Worm (Caenorhabditis elegans) whole organism, early embryonic: ENCODE measurements around the gene clx-1.

Source experiments
- B0310.2 ChIP-seq: sonication (generic microtip); optimal IDR thresholded peaks from 2 replicates; lab custom pipeline; 2016; ENCODE audit warnings: mild to moderate bottlenecking, missing genetic modification characterization, missing compliant biosample characterization
- F13C5.2 ChIP-seq: sonication (generic microtip); optimal IDR thresholded peaks from 2 replicates; lab custom pipeline; 2017; ENCODE audit warnings: mild to moderate bottlenecking, missing genetic modification characterization, inconsistent platforms, missing compliant biosample characterization
- aly-1 ChIP-seq: sonication (generic microtip); optimal IDR thresholded peaks from 2 replicates; lab custom pipeline; 2016; ENCODE audit warnings: missing genetic modification characterization, missing compliant biosample characterization
- ama-1 ChIP-seq: fragments of 150-350 bp; optimal IDR thresholded peaks from 2 replicates; lab custom pipeline; 2014
- ceh-13 ChIP-seq: fragments of 200-800 bp; sonication (Bioruptor generic); optimal IDR thresholded peaks from 2 replicates; lab custom pipeline; 2018; ENCODE audit warnings: mild to moderate bottlenecking, missing genetic modification characterization, missing compliant biosample characterization
- ceh-36 ChIP-seq: sonication (generic microtip); optimal IDR thresholded peaks from 2 replicates; lab custom pipeline; 2016; ENCODE audit warnings: missing genetic modification characterization, inconsistent platforms, missing compliant biosample characterization
- ets-7 ChIP-seq: sonication (generic microtip); optimal IDR thresholded peaks from 2 replicates; lab custom pipeline; 2016; ENCODE audit warnings: missing genotype, missing genetic modification characterization, missing compliant biosample characterization
- flt-1 ChIP-seq: fragments of 200-800 bp; sonication (Bioruptor generic); IDR thresholded peaks from 2 replicates; pipeline ENCODE4 v1.3.6; 2022; ENCODE audit warnings: missing genetic modification characterization, missing compliant biosample characterization
- hmbx-1 ChIP-seq: sonication (generic microtip); optimal IDR thresholded peaks from 2 replicates; lab custom pipeline; 2016; ENCODE audit warnings: mild to moderate bottlenecking, missing genetic modification characterization, missing compliant biosample characterization
- hmg-4 ChIP-seq: fragments of 200-800 bp; sonication (Bioruptor generic); optimal IDR thresholded peaks from 2 replicates; lab custom pipeline; 2018; ENCODE audit warnings: mild to moderate bottlenecking, missing genetic modification characterization, missing compliant biosample characterization
- hnd-1 ChIP-seq: sonication (generic microtip); optimal IDR thresholded peaks from 2 replicates; lab custom pipeline; 2016; ENCODE audit warnings: missing genetic modification characterization, missing compliant biosample characterization
- pes-1 ChIP-seq: fragments of 200-800 bp; sonication (Bioruptor generic); IDR thresholded peaks from 2 replicates; pipeline ENCODE4 v1.3.6; 2022; ENCODE audit warnings: missing genetic modification reagents, missing genetic modification characterization, missing compliant biosample characterization
- scrt-1 ChIP-seq: fragments of 200-800 bp; sonication (Bioruptor generic); IDR thresholded peaks from 2 replicates; pipeline ENCODE4 v1.3.6; 2022; ENCODE audit warnings: missing genetic modification characterization, missing compliant biosample characterization
- sea-1 ChIP-seq: fragments of 200-800 bp; sonication (Bioruptor generic); conservative IDR thresholded peaks from 2 replicates; pipeline ENCODE4 v1.3.6; 2022; ENCODE audit warnings: missing genetic modification characterization, missing compliant biosample characterization
- tbx-11 ChIP-seq: fragments of 200-800 bp; sonication (Bioruptor generic); IDR thresholded peaks from 2 replicates; pipeline ENCODE4 v1.3.6; 2022; ENCODE audit warnings: missing genetic modification characterization, missing compliant biosample characterization
- tbx-37 ChIP-seq: fragments of 200-800 bp; sonication (Bioruptor generic); conservative IDR thresholded peaks from 2 replicates; pipeline ENCODE4 v1.3.6; 2022; ENCODE audit warnings: missing genetic modification reagents, missing genetic modification characterization, missing compliant biosample characterization
- tra-4 ChIP-seq: sonication (generic microtip); optimal IDR thresholded peaks from 2 replicates; lab custom pipeline; 2017; ENCODE audit warnings: missing genetic modification characterization, missing compliant biosample characterization

clx-1 gene

DNA sequence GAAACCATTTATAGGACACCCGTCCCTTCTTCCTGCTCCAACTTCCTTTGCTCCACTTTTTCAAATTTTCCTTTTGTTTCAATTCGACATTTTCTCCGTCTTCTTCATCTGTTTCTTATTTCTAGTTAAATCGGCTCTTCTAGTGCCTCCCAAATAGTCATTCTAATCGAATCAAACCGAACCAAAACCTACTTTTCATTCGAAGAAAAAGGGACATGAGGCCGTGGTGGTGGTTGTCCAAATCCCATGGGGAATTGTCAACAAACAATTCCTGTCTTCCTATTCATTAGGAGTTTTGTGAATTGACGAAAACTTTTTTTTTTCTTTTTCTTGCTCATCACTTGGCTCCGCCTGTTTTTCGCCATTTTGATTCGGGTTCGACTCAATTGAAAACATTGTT lies 2.2 kb downstream of the clx-1 start:
- TF ChIP-seq sea-1 (GFP tag; lab: Robert Waterston, UW), result no peak
- no peak for TF ChIP-seq hmg-4
- no peak for TF ChIP-seq ama-1 (lab: Kevin White, UChicago)
- TF ChIP-seq tbx-11, result no peak
- TF ChIP-seq ets-7 (tag; lab: Kevin White, UChicago), result no peak
- no peak for TF ChIP-seq aly-1 (tag; lab: Kevin White, UChicago)
- TF ChIP-seq scrt-1 (GFP tag; lab: Robert Waterston, UW), result no peak
- TF ChIP-seq tra-4, result no peak
- no peak for TF ChIP-seq ceh-13 (GFP tag; lab: Kevin White, UChicago)
- TF ChIP-seq F13C5.2 (tag; lab: Kevin White, UChicago), result no peak
- no peak for TF ChIP-seq ceh-36 (tag; lab: Kevin White, UChicago)
- TF ChIP-seq B0310.2 (tag; lab: Kevin White, UChicago), result no peak
- TF ChIP-seq hnd-1 (tag; lab: Kevin White, UChicago), result no peak
- TF ChIP-seq tbx-37 (GFP tag; lab: Robert Waterston, UW), result no peak
- no peak for TF ChIP-seq pes-1
- no peak for TF ChIP-seq hmbx-1 (tag; lab: Kevin White, UChicago)
- TF ChIP-seq flt-1 (GFP tag; lab: Robert Waterston, UW), result no peak

DNA sequence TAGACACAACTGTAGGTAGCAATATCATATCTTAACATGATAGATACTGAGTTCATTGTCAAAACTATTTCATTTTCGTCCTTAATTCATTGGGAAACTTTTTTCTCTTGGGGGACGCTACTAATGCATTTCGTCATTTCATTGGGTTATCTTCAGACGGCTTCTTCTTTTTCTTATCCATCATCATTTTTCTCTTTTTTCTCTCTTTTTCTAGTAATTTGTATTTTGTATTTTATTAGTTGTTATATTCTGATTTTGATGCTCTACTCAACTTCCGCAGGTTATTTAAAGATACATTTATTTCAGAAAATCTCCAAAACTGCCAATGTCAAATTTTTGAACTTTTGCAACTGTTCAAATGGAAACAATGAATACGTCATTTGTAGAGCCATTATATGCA lies 9.1 kb downstream of the clx-1 start, which contains the start of gene npr-35:
Gene npr-35 (plus strand): TSS at position 301 of the 400 bp plus-strand sequence.
- no peak for TF ChIP-seq sea-1 (GFP tag; lab: Robert Waterston, UW)
- TF ChIP-seq pes-1, result no peak
- no peak for TF ChIP-seq ceh-13 (GFP tag; lab: Kevin White, UChicago)
- TF ChIP-seq hmg-4, result no peak
- TF ChIP-seq hmbx-1 (tag; lab: Kevin White, UChicago), result no peak
- TF ChIP-seq tbx-37 (GFP tag; lab: Robert Waterston, UW), result no peak
- no peak for TF ChIP-seq ceh-36 (tag; lab: Kevin White, UChicago)
- no peak for TF ChIP-seq tbx-11
- TF ChIP-seq tra-4, result no peak
- no peak for TF ChIP-seq scrt-1 (GFP tag; lab: Robert Waterston, UW)
- TF ChIP-seq F13C5.2 (tag; lab: Kevin White, UChicago), result no peak
- no peak for TF ChIP-seq hnd-1 (tag; lab: Kevin White, UChicago)
- no peak for TF ChIP-seq ama-1 (lab: Kevin White, UChicago)
- TF ChIP-seq flt-1 (GFP tag; lab: Robert Waterston, UW), result no peak
- no peak for TF ChIP-seq B0310.2 (tag; lab: Kevin White, UChicago)
- no peak for TF ChIP-seq ets-7 (tag; lab: Kevin White, UChicago)
- no peak for TF ChIP-seq aly-1 (tag; lab: Kevin White, UChicago)

DNA sequence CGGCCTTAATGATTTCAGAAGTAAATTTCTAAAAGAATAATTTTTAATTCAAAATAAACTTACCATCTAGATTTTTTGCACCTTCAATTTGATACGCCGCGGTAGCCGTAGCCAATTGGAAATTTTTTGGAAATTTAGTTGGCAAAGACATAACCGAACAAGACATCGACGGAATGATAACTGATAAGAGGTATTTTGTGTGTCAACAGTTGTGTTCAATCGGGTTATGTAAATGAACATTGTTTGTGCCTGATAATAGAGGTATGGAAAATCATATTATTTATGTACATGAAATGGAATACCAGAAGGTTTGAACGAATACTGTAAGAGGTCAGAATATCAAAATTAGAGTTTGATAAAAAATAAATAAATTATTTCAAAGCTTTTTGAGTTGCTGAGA lies 13.4 kb downstream of the clx-1 start, which contains the start of gene klo-1:
Gene klo-1 (minus strand): TSS at position 388 of the 400 bp plus-strand sequence.
- TF ChIP-seq hmg-4 (no peak), tbx-11 (no peak), tra-4 (no peak), ceh-36 (tag; lab: Kevin White, UChicago) (no peak), ets-7 (tag; lab: Kevin White, UChicago) (no peak), sea-1 (GFP tag; lab: Robert Waterston, UW) (no peak), pes-1 (no peak), F13C5.2 (tag; lab: Kevin White, UChicago) (no peak), tbx-37 (GFP tag; lab: Robert Waterston, UW) (no peak), B0310.2 (tag; lab: Kevin White, UChicago) (no peak), hnd-1 (tag; lab: Kevin White, UChicago) (no peak)

DNA sequence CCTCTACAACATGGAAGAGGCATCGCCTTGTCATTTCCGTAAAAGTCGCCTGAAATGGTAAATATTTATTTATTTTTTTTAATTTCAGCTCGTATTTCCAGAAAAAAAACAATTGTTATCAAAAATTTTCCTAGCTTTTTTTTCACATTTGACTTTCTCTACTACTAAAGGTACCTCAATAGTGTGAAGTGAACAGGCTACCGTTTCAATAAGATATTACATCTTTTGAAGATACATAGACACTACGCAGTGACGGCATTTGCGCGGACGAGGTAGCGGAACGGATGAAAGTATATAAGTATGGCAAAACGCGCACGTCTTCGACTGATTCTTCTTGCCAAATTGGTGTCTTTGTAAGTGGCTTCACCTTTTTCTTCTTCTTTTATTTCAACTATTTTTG lies 18.7 kb downstream of the clx-1 start, which contains the start of gene col-14:
Gene col-14 (plus strand): TSS at position 301 of the 400 bp plus-strand sequence.
- no peak for TF ChIP-seq flt-1 (GFP tag; lab: Robert Waterston, UW)
- TF ChIP-seq tbx-37 (GFP tag; lab: Robert Waterston, UW), result no peak
- TF ChIP-seq ama-1 (lab: Kevin White, UChicago), result no peak
- TF ChIP-seq ceh-13 (GFP tag; lab: Kevin White, UChicago), result no peak
- TF ChIP-seq hnd-1 (tag; lab: Kevin White, UChicago), result no peak

DNA sequence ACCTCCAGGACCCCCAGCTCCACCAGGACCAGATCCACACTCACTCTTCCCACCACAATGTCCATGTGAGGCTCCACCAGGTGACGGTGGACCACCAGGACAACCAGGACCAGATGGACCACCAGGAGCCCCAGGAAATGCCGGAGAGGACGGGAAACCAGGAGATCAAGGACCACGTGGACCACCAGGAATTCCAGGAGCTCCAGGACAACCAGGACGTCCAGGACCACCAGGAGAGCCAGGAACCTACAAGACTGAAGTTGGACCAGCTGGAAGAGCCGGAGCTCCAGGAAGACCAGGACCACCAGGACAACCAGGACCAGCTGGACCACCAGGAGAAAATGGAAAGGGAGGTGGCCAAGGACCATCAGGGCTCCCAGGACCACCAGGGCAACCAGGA lies 19.7 kb downstream of the clx-1 start:
- TF ChIP-seq scrt-1 (GFP tag; lab: Robert Waterston, UW) (no peak), ceh-13 (GFP tag; lab: Kevin White, UChicago) (no peak), tbx-11 (no peak), ets-7 (tag; lab: Kevin White, UChicago) (no peak), hnd-1 (tag; lab: Kevin White, UChicago) (no peak)

DNA sequence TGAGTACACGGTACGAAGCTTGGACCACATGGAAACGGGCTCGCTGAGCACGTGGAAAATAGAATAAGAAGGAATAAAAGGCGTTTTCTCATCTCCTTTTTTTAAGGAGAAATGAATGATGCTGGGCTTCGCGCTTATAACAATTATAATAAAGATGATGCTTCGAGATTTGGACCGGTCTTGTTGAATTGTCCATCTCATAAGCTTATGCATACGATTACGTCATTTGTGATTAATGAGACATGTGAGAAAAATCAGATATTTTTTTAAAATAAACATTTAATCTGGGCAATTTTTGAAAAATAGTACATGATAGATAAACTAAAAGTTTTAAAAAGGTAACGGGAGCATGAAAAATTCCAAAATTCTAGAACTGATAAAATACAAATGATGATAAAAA lies 22.8 kb downstream of the clx-1 start, which contains the start of gene C46A5.4:
Gene C46A5.4 (minus strand): TSS at position 101 of the 400 bp plus-strand sequence.
- no peak for TF ChIP-seq tbx-11
- no peak for TF ChIP-seq hnd-1 (tag; lab: Kevin White, UChicago)

DNA sequence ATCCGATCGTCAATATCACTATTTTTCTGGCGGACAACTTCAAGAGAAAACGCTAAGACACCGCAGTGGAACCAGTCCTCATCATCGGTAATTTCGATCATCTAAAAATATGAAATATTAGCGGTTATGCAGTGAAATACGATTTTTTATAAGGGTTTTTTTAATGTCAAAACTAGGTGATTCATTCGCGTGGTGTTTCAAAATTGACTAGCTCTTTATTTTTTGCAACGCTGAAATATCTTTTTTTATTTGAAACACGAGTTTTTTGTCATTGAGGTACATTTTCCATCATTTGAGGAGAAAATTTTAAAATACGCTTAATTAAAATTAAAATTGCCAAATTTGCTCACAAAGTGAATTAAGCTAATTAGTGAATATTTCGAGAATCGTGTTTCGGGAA lies 25.1 kb downstream of the clx-1 start, which contains the start of gene dsb-3:
Gene dsb-3 (minus strand): TSS at position 101 of the 400 bp plus-strand sequence.
- TF ChIP-seq hnd-1 (tag; lab: Kevin White, UChicago) (no peak), ets-7 (tag; lab: Kevin White, UChicago) (no peak), tra-4 (no peak), ceh-13 (GFP tag; lab: Kevin White, UChicago) (no peak), hmg-4 (no peak)

DNA sequence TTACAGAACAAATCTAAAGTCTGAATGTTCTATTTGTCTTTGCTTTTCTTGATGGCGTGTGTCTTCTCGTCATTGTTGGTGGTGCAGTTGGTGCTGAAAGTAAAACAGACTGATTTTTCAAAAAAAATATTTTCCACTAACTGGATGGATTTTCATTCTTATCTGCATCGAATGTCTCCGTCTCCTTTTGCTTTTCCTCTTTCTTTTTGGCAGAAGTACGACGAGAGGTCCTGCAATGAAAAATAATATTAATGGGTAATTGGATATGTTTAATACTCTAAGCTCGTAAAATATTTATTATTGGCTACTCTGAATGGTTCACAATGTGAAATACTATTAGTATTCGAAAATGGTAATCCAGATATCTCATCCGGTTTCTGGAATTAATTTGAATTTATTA lies 25.7 kb downstream of the clx-1 start, which contains the start of gene del-7:
Gene del-7 (plus strand): TSS at position 301 of the 400 bp plus-strand sequence.
- TF ChIP-seq aly-1 (tag; lab: Kevin White, UChicago) (no peak), scrt-1 (GFP tag; lab: Robert Waterston, UW) (no peak), tra-4 (no peak), flt-1 (GFP tag; lab: Robert Waterston, UW) (no peak), tbx-37 (GFP tag; lab: Robert Waterston, UW) (no peak), ama-1 (lab: Kevin White, UChicago) (no peak), ceh-36 (tag; lab: Kevin White, UChicago) (no peak), hmbx-1 (tag; lab: Kevin White, UChicago) (no peak), hmg-4 (no peak), hnd-1 (tag; lab: Kevin White, UChicago) (no peak), pes-1 (no peak), sea-1 (GFP tag; lab: Robert Waterston, UW) (no peak), tbx-11 (no peak), ets-7 (tag; lab: Kevin White, UChicago) (no peak), F13C5.2 (tag; lab: Kevin White, UChicago) (no peak), ceh-13 (GFP tag; lab: Kevin White, UChicago) (no peak), B0310.2 (tag; lab: Kevin White, UChicago) (no peak)
